Worm (Caenorhabditis elegans) whole organism, late embryonic: Measurements from ENCODE around the gene aptf-4.

Experiments used
- C08G9.2 ChIP-seq: sonication (generic microtip); optimal IDR thresholded peaks from 2 replicates; lab custom pipeline; 2016; ENCODE audit warnings: mild to moderate bottlenecking, missing genetic modification characterization, moderate library complexity, missing compliant biosample characterization
- F13H6.1 ChIP-seq: sonication (generic microtip); optimal IDR thresholded peaks from 2 replicates; lab custom pipeline; 2016; ENCODE audit warnings: missing genetic modification characterization, missing compliant biosample characterization
- Y22D7AL.16 ChIP-seq: sonication (generic microtip); optimal IDR thresholded peaks from 2 replicates; lab custom pipeline; 2016; ENCODE audit warnings: missing genetic modification characterization, missing compliant biosample characterization
- ahr-1 ChIP-seq: sonication (generic microtip); optimal IDR thresholded peaks from 2 replicates; lab custom pipeline; 2016; ENCODE audit warnings: missing genetic modification characterization, missing compliant biosample characterization
- ama-1 ChIP-seq: fragments of 150-350 bp; optimal IDR thresholded peaks from 2 replicates; lab custom pipeline; 2014
- ceh-14 ChIP-seq: sonication (generic microtip); optimal IDR thresholded peaks from 2 replicates; lab custom pipeline; 2016; ENCODE audit warnings: missing genotype, missing genetic modification characterization, missing compliant biosample characterization
- ceh-22 ChIP-seq: sonication (generic microtip); optimal IDR thresholded peaks from 2 replicates; lab custom pipeline; 2017; ENCODE audit warnings: missing biosample characterization, missing genetic modification characterization
- ceh-30 ChIP-seq: fragments of 150-350 bp; optimal IDR thresholded peaks from 2 replicates; lab custom pipeline; 2014; ENCODE audit warnings: missing biosample characterization, missing genetic modification characterization
- ceh-31 ChIP-seq: sonication (generic microtip); optimal IDR thresholded peaks from 2 replicates; lab custom pipeline; 2016; ENCODE audit warnings: missing genetic modification characterization, missing compliant biosample characterization
- dve-1 ChIP-seq: sonication (generic microtip); optimal IDR thresholded peaks from 2 replicates; lab custom pipeline; 2017; ENCODE audit warnings: antibody characterized with exemption, mild to moderate bottlenecking, missing genetic modification characterization, missing compliant biosample characterization
- elt-2 ChIP-seq: sonication (generic microtip); optimal IDR thresholded peaks from 2 replicates; lab custom pipeline; 2016; ENCODE audit warnings: missing genetic modification reagents, missing genetic modification characterization, missing compliant biosample characterization
- ets-4 ChIP-seq: sonication (generic microtip); optimal IDR thresholded peaks from 2 replicates; lab custom pipeline; 2016; ENCODE audit warnings: missing genetic modification characterization, missing compliant biosample characterization
- fax-1 ChIP-seq: sonication (generic microtip); optimal IDR thresholded peaks from 2 replicates; lab custom pipeline; 2016; ENCODE audit warnings: missing genotype, missing genetic modification characterization, missing compliant biosample characterization
- hlh-15 ChIP-seq: sonication (generic microtip); optimal IDR thresholded peaks from 2 replicates; lab custom pipeline; 2016; ENCODE audit warnings: missing genetic modification characterization, missing compliant biosample characterization
- hlh-6 ChIP-seq: sonication (generic microtip); optimal IDR thresholded peaks from 2 replicates; lab custom pipeline; 2016; ENCODE audit warnings: missing genotype, missing genetic modification characterization, missing compliant biosample characterization
- hlh-8 ChIP-seq: sonication (generic microtip); optimal IDR thresholded peaks from 2 replicates; lab custom pipeline; 2016; ENCODE audit warnings: missing genotype, missing genetic modification characterization, missing compliant biosample characterization
- lim-6 ChIP-seq: sonication (generic microtip); optimal IDR thresholded peaks from 2 replicates; lab custom pipeline; 2016; ENCODE audit warnings: missing genetic modification characterization, missing compliant biosample characterization
- lin-11 ChIP-seq: fragments of 200-800 bp; sonication (Bioruptor generic); optimal IDR thresholded peaks from 2 replicates; lab custom pipeline; 2018; ENCODE audit warnings: mild to moderate bottlenecking, missing genetic modification characterization, missing compliant biosample characterization
- madf-2 ChIP-seq: sonication (generic microtip); optimal IDR thresholded peaks from 2 replicates; lab custom pipeline; 2017; ENCODE audit warnings: missing genetic modification characterization, missing compliant biosample characterization
- nfya-1 ChIP-seq: sonication (generic microtip); optimal IDR thresholded peaks from 2 replicates; lab custom pipeline; 2017; ENCODE audit warnings: missing genetic modification characterization, mild to moderate bottlenecking, missing compliant biosample characterization, antibody characterized with exemption, moderate library complexity
- nhr-11 ChIP-seq: fragments of 150-350 bp; optimal IDR thresholded peaks from 2 replicates; lab custom pipeline; 2014; ENCODE audit warnings: missing biosample characterization, missing genetic modification characterization
- nhr-232 ChIP-seq: sonication (generic microtip); optimal IDR thresholded peaks from 2 replicates; lab custom pipeline; 2016; ENCODE audit warnings: missing genetic modification characterization, missing compliant biosample characterization
- npax-4 ChIP-seq: sonication (generic microtip); optimal IDR thresholded peaks from 2 replicates; lab custom pipeline; 2016; ENCODE audit warnings: missing genetic modification characterization, missing compliant biosample characterization
- pax-1 ChIP-seq: fragments of 150-350 bp; optimal IDR thresholded peaks from 2 replicates; lab custom pipeline; 2014; ENCODE audit warnings: missing biosample characterization, missing genetic modification characterization
- pqm-1 ChIP-seq: sonication (generic microtip); optimal IDR thresholded peaks from 2 replicates; lab custom pipeline; 2016; ENCODE audit warnings: missing genetic modification characterization, missing compliant biosample characterization
- rnt-1 ChIP-seq: sonication (generic microtip); optimal IDR thresholded peaks from 2 replicates; lab custom pipeline; 2016; ENCODE audit warnings: missing genetic modification characterization, missing compliant biosample characterization
- sdc-2 ChIP-seq: sonication (generic microtip); optimal IDR thresholded peaks from 2 replicates; lab custom pipeline; 2016; ENCODE audit warnings: missing genotype, missing genetic modification characterization, missing compliant biosample characterization
- sox-2 ChIP-seq: fragments of 200-800 bp; sonication (Bioruptor generic); IDR thresholded peaks from 2 replicates; pipeline ENCODE4 v1.3.6; 2022; ENCODE audit warnings: missing genetic modification reagents, missing genetic modification characterization, missing compliant biosample characterization
- sox-4 ChIP-seq: sonication (generic microtip); optimal IDR thresholded peaks from 2 replicates; lab custom pipeline; 2017; ENCODE audit warnings: mild to moderate bottlenecking, missing genetic modification characterization, inconsistent platforms, missing compliant biosample characterization
- tbx-2 ChIP-seq: sonication (generic microtip); optimal IDR thresholded peaks from 2 replicates; lab custom pipeline; 2016; ENCODE audit warnings: missing genetic modification characterization, missing compliant biosample characterization
- ttx-3 ChIP-seq: sonication (generic microtip); optimal IDR thresholded peaks from 2 replicates; lab custom pipeline; 2016; ENCODE audit warnings: missing genetic modification reagents, missing genetic modification characterization, missing compliant biosample characterization
- unc-42 ChIP-seq: sonication (generic microtip); optimal IDR thresholded peaks from 2 replicates; lab custom pipeline; 2016; ENCODE audit warnings: missing genotype, missing genetic modification characterization, missing compliant biosample characterization
- unc-86 ChIP-seq: sonication (generic microtip); optimal IDR thresholded peaks from 2 replicates; lab custom pipeline; 2016; ENCODE audit warnings: missing genetic modification characterization, missing compliant biosample characterization
- ztf-16 ChIP-seq: sonication (generic microtip); optimal IDR thresholded peaks from 2 replicates; lab custom pipeline; 2017; ENCODE audit warnings: missing genetic modification characterization, missing compliant biosample characterization

aptf-4 gene

DNA sequence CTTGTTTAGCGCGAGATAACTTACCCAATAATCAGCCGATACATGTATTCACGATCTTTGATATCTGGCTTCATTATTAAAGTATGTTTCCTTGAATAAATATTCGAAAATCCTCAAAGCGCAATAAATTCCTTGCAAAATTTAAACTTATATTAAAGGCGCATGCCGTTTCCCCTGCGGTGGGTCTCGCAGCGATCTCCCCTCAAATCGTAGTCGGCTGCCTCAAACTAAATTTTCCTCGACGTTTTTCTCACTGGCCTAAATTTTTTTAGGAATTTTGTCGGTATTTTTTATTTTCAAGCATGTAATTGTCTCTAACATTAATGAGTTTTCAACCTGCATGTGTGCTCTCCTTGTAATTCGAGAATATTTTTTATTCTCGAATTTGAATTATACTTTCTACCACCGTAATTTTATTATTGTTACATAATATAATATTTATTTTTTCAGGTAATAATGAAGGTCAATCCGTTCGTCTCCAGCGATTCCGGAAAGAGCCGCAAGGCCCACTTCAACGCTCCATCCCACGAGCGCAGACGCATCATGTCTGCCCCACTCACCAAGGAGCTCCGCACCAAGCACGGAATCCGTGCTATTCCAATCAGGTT lies 11.7 kb downstream of the aptf-4 start, which contains the start of the genes cpf-1 and rpl-26:
Gene cpf-1 (minus strand): TSS at position 104 of the 608 bp plus-strand sequence.
Gene rpl-26 (plus strand): TSS at position 449 of the 608 bp plus-strand sequence.
- TF ChIP-seq ceh-31 (peak; percentile 9), ztf-16 (tag; lab: Kevin White, UChicago) (no peak), ceh-30 (tag; lab: Kevin White, UChicago) (no peak), ahr-1 (tag; lab: Kevin White, UChicago) (no peak), nfya-1 (peak; percentile 36), unc-42 (tag; lab: Kevin White, UChicago) (peak; percentile 40), C08G9.2 (no peak), ets-4 (tag; lab: Kevin White, UChicago) (no peak), tbx-2 (tag; lab: Kevin White, UChicago) (no peak)

DNA sequence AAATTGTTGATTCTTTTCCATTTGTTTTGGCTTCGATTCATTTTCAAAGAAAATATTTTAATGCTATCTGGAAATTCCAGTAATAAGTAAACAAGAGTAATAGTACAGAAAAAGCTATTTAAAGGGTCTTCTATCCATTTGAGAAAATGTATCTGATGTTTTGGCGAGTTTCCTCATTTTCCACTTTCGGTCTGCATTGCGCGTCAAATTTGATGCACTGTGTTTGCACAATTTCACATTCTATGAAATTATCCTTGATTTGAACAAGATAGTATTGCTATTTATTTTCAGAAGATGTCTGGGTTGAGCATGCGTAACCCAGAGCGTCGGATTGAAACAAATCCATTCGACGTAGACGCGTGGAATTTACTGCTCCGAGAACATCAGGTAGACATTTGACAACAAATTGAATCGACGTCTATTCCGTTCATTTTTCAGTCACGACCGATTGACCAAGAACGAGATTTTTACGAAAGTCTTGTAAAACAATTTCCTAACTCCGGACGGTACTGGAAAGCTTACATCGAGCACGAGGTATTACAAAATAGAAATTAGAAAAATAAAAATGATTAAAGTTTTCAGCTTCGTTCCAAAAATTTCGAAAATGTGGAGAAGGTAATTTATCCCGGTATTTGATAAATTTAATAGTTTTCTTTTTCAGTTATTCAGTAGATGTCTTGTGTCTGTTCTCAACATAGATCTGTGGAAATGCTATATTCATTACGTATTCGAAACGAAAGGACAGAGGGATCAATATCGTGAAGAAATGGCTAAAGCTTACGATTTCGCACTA lies 13.0 kb downstream of the aptf-4 start, which contains the start of gene suf-1:
Gene suf-1 (plus strand): TSS at position 280 of the 793 bp plus-strand sequence.
- TF ChIP-seq lim-6 (no peak), ceh-14 (tag; lab: Kevin White, UChicago) (no peak), unc-42 (tag; lab: Kevin White, UChicago) (peak; percentile 48), nfya-1 (peak; percentile 31), ama-1 (lab: Kevin White, UChicago) (peak; percentile 65)
- TF ChIP-seq, all 69 proteins: peak for 3

DNA sequence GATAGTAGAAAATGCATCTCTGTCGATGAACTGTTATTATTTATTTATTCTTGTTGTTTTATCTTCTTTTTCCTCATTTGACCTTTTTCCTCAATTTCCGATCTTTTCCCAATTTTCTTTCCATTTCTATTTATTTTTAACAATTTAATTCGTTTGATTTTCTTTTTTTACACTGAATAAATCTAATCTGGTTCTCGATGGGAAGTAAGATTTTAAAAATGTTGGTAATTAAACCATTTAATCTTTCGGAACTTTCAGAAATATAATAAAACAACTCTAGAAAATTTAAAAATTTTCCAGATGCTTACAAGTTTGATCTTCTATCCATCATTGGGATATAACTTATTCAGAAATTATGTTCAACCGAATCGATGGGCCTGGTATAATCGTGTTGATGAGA lies 15.8 kb downstream of the aptf-4 start, which contains the start of gene F28C6.8:
Gene F28C6.8 (plus strand): TSS at position 301 of the 400 bp plus-strand sequence.
- TF ChIP-seq nfya-1 (no peak), nhr-11 (no peak), npax-4 (tag; lab: Kevin White, UChicago) (no peak), ahr-1 (tag; lab: Kevin White, UChicago) (no peak), ceh-31 (no peak), Y22D7AL.16 (no peak), C08G9.2 (no peak), madf-2 (tag; lab: Kevin White, UChicago) (no peak), hlh-8 (tag; lab: Kevin White, UChicago) (no peak), lin-11 (tag; lab: Kevin White, UChicago) (no peak), rnt-1 (tag; lab: Kevin White, UChicago) (no peak), sox-2 (GFP tag; lab: Robert Waterston, UW) (no peak), nhr-232 (no peak), fax-1 (tag; lab: Kevin White, UChicago) (no peak), lim-6 (no peak), ceh-14 (tag; lab: Kevin White, UChicago) (no peak), unc-86 (tag; lab: Kevin White, UChicago) (no peak), pax-1 (tag; lab: Kevin White, UChicago) (no peak)

DNA sequence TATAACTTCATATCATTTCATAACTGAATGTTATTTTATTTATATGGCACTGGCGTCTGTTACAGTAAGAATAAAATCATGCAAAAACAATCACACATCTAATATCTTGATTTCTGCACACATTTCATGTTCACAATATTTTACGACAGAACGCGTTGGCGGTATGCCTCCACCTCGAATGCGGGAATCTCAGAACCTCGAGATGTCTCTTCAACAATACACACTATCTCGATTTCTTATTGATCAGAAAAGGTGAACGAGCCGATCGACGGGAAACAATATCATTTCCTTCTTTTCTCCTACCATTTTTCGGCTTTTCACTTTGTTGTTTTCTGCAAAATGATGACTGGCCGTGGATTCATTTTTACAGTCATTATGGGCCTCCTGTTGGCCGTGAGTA lies 16.9 kb downstream of the aptf-4 start, which contains the start of gene F28C6.10:
Gene F28C6.10 (plus strand): TSS at position 301 of the 400 bp plus-strand sequence.
- TF ChIP-seq hlh-6 (tag; lab: Kevin White, UChicago) (no peak), C08G9.2 (no peak), sox-4 (tag; lab: Kevin White, UChicago) (no peak), ets-4 (tag; lab: Kevin White, UChicago) (no peak), sox-2 (GFP tag; lab: Robert Waterston, UW) (no peak), rnt-1 (tag; lab: Kevin White, UChicago) (no peak), F13H6.1 (tag; lab: Kevin White, UChicago) (no peak), nhr-232 (no peak), unc-86 (tag; lab: Kevin White, UChicago) (no peak), pax-1 (tag; lab: Kevin White, UChicago) (no peak), dve-1 (tag; lab: Kevin White, UChicago) (no peak), elt-2 (tag; lab: Kevin White, UChicago) (no peak), ceh-22 (tag; lab: Kevin White, UChicago) (no peak), lin-11 (tag; lab: Kevin White, UChicago) (no peak), ama-1 (lab: Kevin White, UChicago) (no peak), hlh-15 (no peak), sdc-2 (tag; lab: Kevin White, UChicago) (no peak), ttx-3 (no peak), madf-2 (tag; lab: Kevin White, UChicago) (no peak), pqm-1 (no peak)
